Worm (Caenorhabditis elegans) whole organism, late embryonic: ENCODE data around the gene EGAP2.1.

Source experiments
- ama-1 ChIP-seq: fragments of 150-350 bp; optimal IDR thresholded peaks from 2 replicates; lab custom pipeline; 2014
- ceh-48 ChIP-seq: sonication (generic microtip); optimal IDR thresholded peaks from 2 replicates; lab custom pipeline; 2016; ENCODE audit warnings: missing genetic modification characterization, inconsistent platforms, missing compliant biosample characterization

- TF ChIP-seq ceh-48 (tag; lab: Kevin White, UChicago) (no peak), ama-1 (lab: Kevin White, UChicago) (no peak)
Observed at ce11 chrII:5241560-5241959, 10.3 kb downstream of the EGAP2.1 start, which contains the start of gene T16D1.1.
